Worm (Caenorhabditis elegans) whole organism, L3 larva: ENCODE data around the gene lst-5.

Source experiments
- R02D3.7 ChIP-seq: fragments of 150-350 bp; optimal IDR thresholded peaks from 2 replicates; lab custom pipeline; 2014; ENCODE audit warnings: missing biosample characterization, missing genetic modification characterization
- elt-1 ChIP-seq: fragments of 150-350 bp; optimal IDR thresholded peaks from 2 replicates; lab custom pipeline; 2014; ENCODE audit warnings: missing biosample characterization, missing genetic modification characterization
- fos-1 ChIP-seq: fragments of 150-350 bp; optimal IDR thresholded peaks from 2 replicates; lab custom pipeline; 2014; ENCODE audit warnings: missing biosample characterization, missing genetic modification characterization
- lin-15B ChIP-seq: fragments of 150-350 bp; optimal IDR thresholded peaks from 2 replicates; lab custom pipeline; 2014; ENCODE audit warnings: missing biosample characterization, missing genetic modification characterization
- nhr-28 ChIP-seq: fragments of 150-350 bp; optimal IDR thresholded peaks from 2 replicates; lab custom pipeline; 2014; ENCODE audit warnings: missing biosample characterization, missing genetic modification characterization

- no peak for TF ChIP-seq fos-1
- TF ChIP-seq R02D3.7 = no peak
- TF ChIP-seq elt-1 (tag; lab: Kevin White, UChicago) = no peak
- TF ChIP-seq lin-15B (tag; lab: Kevin White, UChicago) = no peak
- TF ChIP-seq nhr-28 (tag; lab: Kevin White, UChicago) = no peak
Observed at ce11 chrII:7029524-7029923, 6.8 kb downstream of the lst-5 start.
